Fruit fly (Drosophila melanogaster) Kc167 (cell line): ENCODE results near the gene CG32365.

ENCODE experiments used
- Myc ChIP-seq: fragments of >200 bp; optimal IDR thresholded peaks from 2 replicates; lab custom pipeline; 2017; ENCODE audit warnings: missing external identifiers
- Sin3A ChIP-seq: fragments of >200 bp; optimal IDR thresholded peaks from 2 replicates; lab custom pipeline; 2018; ENCODE audit warnings: missing external identifiers
- h ChIP-seq: fragments of >200 bp; optimal IDR thresholded peaks from 3 replicates; lab custom pipeline; 2018; ENCODE audit warnings: missing external identifiers
- psq ChIP-seq: fragments of >200 bp; optimal IDR thresholded peaks from 2 replicates; lab custom pipeline; 2017; ENCODE audit warnings: missing external identifiers
- ttk ChIP-seq: sonication (Bioruptor generic); optimal IDR thresholded peaks from 2 replicates; lab custom pipeline; 2017; ENCODE audit warnings: missing external identifiers

- TF ChIP-seq psq (no peak), h (lab: Kevin White, UChicago) (no peak), Myc (lab: Kevin White, UChicago) (no peak), ttk (lab: Kevin White, UChicago) (no peak), Sin3A (lab: Kevin White, UChicago) (no peak)
Measured at dm6 chr3L:7848617-7849016, 20.2 kb upstream of the CG32365 start.
